Worm (Caenorhabditis elegans): Measurements from ENCODE around the gene R10H1.1.

Gene R10H1.1

ce11 chrII:7494155-7494554 lies at the start of gene R10H1.1:
R10H1.1 (plus strand) TSS chrII:7494455.
- TF ChIP-seq hrde-1 (tag; optimal IDR thresholded peaks at IDR 0.05; ENCODE audit: borderline replicate concordance) (no peak), rpc-1 (optimal IDR thresholded peaks at IDR 0.05) (no peak), rpc-1 (tag; optimal IDR thresholded peaks at IDR 0.05) (no peak), sptf-2 (GFP tag; optimal IDR thresholded peaks at IDR 0.05) (no peak), tbp1 (GFP tag; optimal IDR thresholded peaks at IDR 0.05) (no peak), B0019.2 (GFP tag; conservative IDR thresholded peaks at IDR 0.05) (no peak), snpc-3.4 (tag; optimal IDR thresholded peaks at IDR 0.05) (no peak), Y53F4B.3 (GFP tag; IDR thresholded peaks at IDR 0.05) (no peak), efl-1 (GFP tag; optimal IDR thresholded peaks at IDR 0.05) (no peak), let-526 (GFP tag; IDR thresholded peaks at IDR 0.05) (no peak), madf-8 (GFP tag; conservative IDR thresholded peaks at IDR 0.05) (no peak), ztf-26 (tag; optimal IDR thresholded peaks at IDR 0.05) (no peak)

ce11 chrII:7446683-7447082 lies 47.6 kb upstream of the R10H1.1 start:
- TF ChIP-seq aptf-2 (GFP tag; conservative IDR thresholded peaks at IDR 0.05) = 0 out of 2 replicates have a peak, but pooled peaks have one; percentile 33
- 0 out of 2 replicates have a peak, but pooled peaks have one; percentile 10 for TF ChIP-seq K11D2.4 (GFP tag; IDR thresholded peaks at IDR 0.05)
- TF ChIP-seq ztf-25 (GFP tag; IDR thresholded peaks at IDR 0.05) = 0 out of 2 replicates have a peak, but pooled peaks have one; percentile 3
- TF ChIP-seq dox-1 (GFP tag; IDR thresholded peaks at IDR 0.05) = peak; percentile 51
- 0 out of 2 replicates have a peak, but pooled peaks have one; percentile 43 for TF ChIP-seq Y79H2A.3 (GFP tag; conservative IDR thresholded peaks at IDR 0.05)

ce11 chrII:7456184-7456583 lies 38.1 kb upstream of the R10H1.1 start, which contains the start of gene D1022.3:
D1022.3 (minus strand) TSS chrII:7456284.
- TF ChIP-seq ama-1 (optimal IDR thresholded peaks at IDR 0.05) (no peak), ama-1 (GFP tag; optimal IDR thresholded peaks at IDR 0.05) (no peak), F10E7.11 (tag; optimal IDR thresholded peaks at IDR 0.05) (no peak), atf-7 (tag; optimal IDR thresholded peaks at IDR 0.05) (no peak), ceh-58 (GFP tag; IDR thresholded peaks at IDR 0.05) (no peak), B0019.2 (GFP tag; conservative IDR thresholded peaks at IDR 0.05) (no peak), tbx-9 (tag; optimal IDR thresholded peaks at IDR 0.05; ENCODE audit: borderline replicate concordance) (no peak), ZK185.1 (tag; optimal IDR thresholded peaks at IDR 0.05; ENCODE audit: poor library complexity, severe bottlenecking) (no peak), B0261.1 (tag; optimal IDR thresholded peaks at IDR 0.05) (no peak), fkh-3 (tag; optimal IDR thresholded peaks at IDR 0.05) (no peak)

ce11 chrII:7457210-7457609 lies 37.0 kb upstream of the R10H1.1 start, which contains the start of gene D1022.4:
D1022.4 (minus strand) TSS chrII:7457292.
- TF ChIP-seq nhr-80 (tag; optimal IDR thresholded peaks at IDR 0.05) (peak; percentile 30), fkh-3 (tag; optimal IDR thresholded peaks at IDR 0.05) (no peak), hmg-1.2 (GFP tag; IDR thresholded peaks at IDR 0.05) (peak; percentile 15; the same call in 1 of the 2 replicates)

ce11 chrII:7458706-7459105 lies 35.5 kb upstream of the R10H1.1 start, which contains the start of gene D1022.5:
D1022.5 (minus strand) TSS chrII:7458806.
- TF ChIP-seq tbp1 (GFP tag; optimal IDR thresholded peaks at IDR 0.05) = no peak
- TF ChIP-seq Y56A3A.18 (GFP tag; IDR thresholded peaks at IDR 0.05) = no peak
- TF ChIP-seq ztf-18 (tag; optimal IDR thresholded peaks at IDR 0.05) = no peak
- TF ChIP-seq hrde-1 (tag; optimal IDR thresholded peaks at IDR 0.05; ENCODE audit: borderline replicate concordance) = no peak
- TF ChIP-seq fkh-3 (tag; optimal IDR thresholded peaks at IDR 0.05) = no peak
- no peak for TF ChIP-seq ztf-26 (tag; optimal IDR thresholded peaks at IDR 0.05)
- no peak for TF ChIP-seq F57A8.1 (GFP tag; optimal IDR thresholded peaks at IDR 0.05)
- TF ChIP-seq chd-7 (tag; optimal IDR thresholded peaks at IDR 0.05) = no peak
- no peak for TF ChIP-seq nfyb-1 (GFP tag; IDR thresholded peaks at IDR 0.05)
- TF ChIP-seq ztf-22 (GFP tag; optimal IDR thresholded peaks at IDR 0.05) = no peak
